Worm (Caenorhabditis elegans) whole organism, late embryonic: ENCODE results near the gene sox-4.

Source experiments
- C38D4.7 ChIP-seq: fragments of 200-800 bp; sonication (Bioruptor generic); optimal IDR thresholded peaks from 2 replicates; lab custom pipeline; 2018; ENCODE audit warnings: mild to moderate bottlenecking, missing genetic modification characterization, moderate library complexity, missing compliant biosample characterization
- elt-2 ChIP-seq: sonication (generic microtip); optimal IDR thresholded peaks from 2 replicates; lab custom pipeline; 2016; ENCODE audit warnings: missing genetic modification reagents, missing genetic modification characterization, missing compliant biosample characterization
- hlh-6 ChIP-seq: sonication (generic microtip); optimal IDR thresholded peaks from 2 replicates; lab custom pipeline; 2016; ENCODE audit warnings: missing genotype, missing genetic modification characterization, missing compliant biosample characterization
- lin-11 ChIP-seq: fragments of 200-800 bp; sonication (Bioruptor generic); optimal IDR thresholded peaks from 2 replicates; lab custom pipeline; 2018; ENCODE audit warnings: mild to moderate bottlenecking, missing genetic modification characterization, missing compliant biosample characterization
- nhr-11 ChIP-seq: fragments of 150-350 bp; optimal IDR thresholded peaks from 2 replicates; lab custom pipeline; 2014; ENCODE audit warnings: missing biosample characterization, missing genetic modification characterization
- pha-4 ChIP-seq: fragments of 150-350 bp; optimal IDR thresholded peaks from 2 replicates; lab custom pipeline; 2018; ENCODE audit warnings: missing biosample characterization, missing genetic modification reagents, missing genetic modification characterization
- rnt-1 ChIP-seq: sonication (generic microtip); optimal IDR thresholded peaks from 2 replicates; lab custom pipeline; 2016; ENCODE audit warnings: missing genetic modification characterization, missing compliant biosample characterization
- sox-2 ChIP-seq: fragments of 200-800 bp; sonication (Bioruptor generic); IDR thresholded peaks from 2 replicates; pipeline ENCODE4 v1.3.6; 2022; ENCODE audit warnings: missing genetic modification reagents, missing genetic modification characterization, missing compliant biosample characterization
- syd-9 ChIP-seq: sonication (generic microtip); optimal IDR thresholded peaks from 2 replicates; lab custom pipeline; 2016; ENCODE audit warnings: mild to moderate bottlenecking, missing genetic modification characterization, moderate library complexity, missing compliant biosample characterization
- unc-55 ChIP-seq: sonication (generic microtip); optimal IDR thresholded peaks from 2 replicates; lab custom pipeline; 2017; ENCODE audit warnings: missing biosample characterization, missing genetic modification reagents, missing genetic modification characterization

ce11 chrX:3488993-3489392 is 19.8 kb downstream of the sox-4 start, which contains the start of gene C12D12.3:
- no peak for TF ChIP-seq pha-4 (tag; lab: Kevin White, UChicago)
- TF ChIP-seq rnt-1 (tag; lab: Kevin White, UChicago): no peak
- no peak for TF ChIP-seq unc-55 (GFP tag; lab: Kevin White, UChicago)
- no peak for TF ChIP-seq sox-2 (GFP tag; lab: Robert Waterston, UW)
- no peak for TF ChIP-seq elt-2 (tag; lab: Kevin White, UChicago)
- TF ChIP-seq C38D4.7 (GFP tag; lab: Kevin White, UChicago): no peak
- TF ChIP-seq syd-9: no peak
- TF ChIP-seq nhr-11 (tag; lab: Kevin White, UChicago): no peak
- TF ChIP-seq lin-11 (tag; lab: Kevin White, UChicago): no peak
- TF ChIP-seq hlh-6: no peak
